Worm (Caenorhabditis elegans) whole organism, L4 larva: Measurements from ENCODE around the gene W06G6.11.

Experiments
- fkh-10 ChIP-seq: fragments of 150-350 bp; optimal IDR thresholded peaks from 2 replicates; lab custom pipeline; 2014; ENCODE audit warnings: missing biosample characterization, missing genetic modification reagents, missing genetic modification characterization
- nhr-76 ChIP-seq: fragments of 150-350 bp; optimal IDR thresholded peaks from 2 replicates; lab custom pipeline; 2014; ENCODE audit warnings: missing biosample characterization, missing genetic modification characterization

DNA sequence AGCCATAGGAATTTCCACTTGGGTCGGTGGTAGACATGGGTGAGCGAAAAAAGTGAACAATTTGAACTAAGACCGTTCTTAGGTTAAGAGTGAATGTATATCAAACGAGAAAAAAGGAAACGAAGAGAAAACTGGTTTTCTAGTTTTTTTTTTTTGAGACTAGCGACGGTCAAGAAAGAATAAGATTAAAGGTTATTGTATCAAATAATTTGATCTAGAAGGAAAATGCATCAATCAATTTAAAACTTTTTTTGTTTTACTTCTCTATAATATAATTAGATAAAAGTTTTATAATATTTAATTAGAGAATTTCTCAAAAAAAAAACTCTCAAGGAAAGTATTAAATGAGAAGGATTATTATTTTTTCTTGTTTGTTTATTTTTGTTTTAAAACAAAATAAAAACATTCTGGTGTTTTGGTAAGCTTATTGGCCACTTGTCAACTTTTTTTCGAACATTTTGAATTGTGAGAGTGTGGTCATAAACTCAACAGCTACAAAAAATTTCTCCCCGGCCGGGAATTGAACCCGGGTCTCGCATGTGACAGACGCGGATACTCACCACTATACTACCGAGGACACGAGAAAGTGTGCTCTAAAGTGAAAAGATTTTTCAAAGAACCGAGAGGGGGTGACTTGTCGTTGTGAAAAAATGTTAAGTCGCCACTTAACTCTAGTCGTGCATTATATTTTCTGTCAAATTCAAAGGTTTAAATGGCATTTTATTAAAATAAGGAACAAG lies 3.7 kb downstream of the W06G6.11 start, which contains the start of gene W06G6.17:
- no peak for TF ChIP-seq fkh-10 (GFP tag; lab: Kevin White, UChicago)
- TF ChIP-seq nhr-76, result no peak
